Worm (Caenorhabditis elegans): ENCODE measurements around the gene thoc-2.

Gene thoc-2

ce11 chrIII:6353084-6353483 is 14.8 kb upstream of the thoc-2 start, which contains the start of gene akap-1:
TSS of gene akap-1 (plus strand) at chrIII:6353384.
- TF ChIP-seq ceh-8 (GFP tag; optimal IDR thresholded peaks at IDR 0.05) (no peak), ama-1 (optimal IDR thresholded peaks at IDR 0.05) (no peak), pax-3 (tag; optimal IDR thresholded peaks at IDR 0.05) (peak; percentile 2), nhr-76 (tag; optimal IDR thresholded peaks at IDR 0.05) (no peak)

ce11 chrIII:6355359-6355758 is 12.5 kb upstream of the thoc-2 start:
- TF ChIP-seq efl-1 (optimal IDR thresholded peaks at IDR 0.05), result no peak
- TF ChIP-seq efl-1 (GFP tag; optimal IDR thresholded peaks at IDR 0.05 in 1 of 2), result peak in 1 of 2 experiments; percentile 58
- TF ChIP-seq rnt-1 (tag; optimal IDR thresholded peaks at IDR 0.05), result peak; percentile 2
- peak; percentile 8 for TF ChIP-seq nhr-77 (tag; optimal IDR thresholded peaks at IDR 0.05)
- TF ChIP-seq lin-14 (GFP tag; optimal IDR thresholded peaks at IDR 0.05), result no peak
- TF ChIP-seq mep-1 (tag; optimal IDR thresholded peaks at IDR 0.05), result no peak
- TF ChIP-seq aly-2 (tag; optimal IDR thresholded peaks at IDR 0.05), result no peak
- TF ChIP-seq unc-86 (tag; optimal IDR thresholded peaks at IDR 0.05), result no peak
- TF ChIP-seq ces-1 (GFP tag; optimal IDR thresholded peaks at IDR 0.05), result no peak
- no peak for TF ChIP-seq hpl-2 (GFP tag; optimal IDR thresholded peaks at IDR 0.05)
- TF ChIP-seq mef-2 (tag; optimal IDR thresholded peaks at IDR 0.05), result no peak
- no peak for TF ChIP-seq sptf-1 (tag; optimal IDR thresholded peaks at IDR 0.05)
- no peak for TF ChIP-seq unc-130 (tag; optimal IDR thresholded peaks at IDR 0.05)

ce11 chrIII:6356007-6356406 is 11.8 kb upstream of the thoc-2 start:
- peak; percentile 2 for TF ChIP-seq blmp-1 (tag; optimal IDR thresholded peaks at IDR 0.05)
- no peak for TF ChIP-seq mef-2 (tag; optimal IDR thresholded peaks at IDR 0.05)
- no peak for TF ChIP-seq sup-37 (GFP tag; optimal IDR thresholded peaks at IDR 0.05)
- TF ChIP-seq swsn-7 (tag; optimal IDR thresholded peaks at IDR 0.05), result no peak
- TF ChIP-seq lin-14 (GFP tag; optimal IDR thresholded peaks at IDR 0.05), result peak; percentile 28
- peak; percentile 44 for TF ChIP-seq snu-23 (GFP tag; optimal IDR thresholded peaks at IDR 0.05)
- no peak for TF ChIP-seq elt-3 (tag; optimal IDR thresholded peaks at IDR 0.05)
- TF ChIP-seq pqm-1 (tag; optimal IDR thresholded peaks at IDR 0.05), result no peak
- TF ChIP-seq lin-35 (GFP tag; optimal IDR thresholded peaks at IDR 0.05), result peak in 1 of 2 experiments; percentile 54
- TF ChIP-seq efl-1 (optimal IDR thresholded peaks at IDR 0.05), result no peak
- peak in 1 of 2 experiments; percentile 88 for TF ChIP-seq efl-1 (GFP tag; optimal IDR thresholded peaks at IDR 0.05 in 1 of 2)
- TF ChIP-seq dpl-1 (GFP tag; optimal IDR thresholded peaks at IDR 0.05), result no peak
- TF ChIP-seq nhr-85 (tag), result peak; percentile 68
- peak; percentile 2 for TF ChIP-seq rnt-1 (tag; optimal IDR thresholded peaks at IDR 0.05)

- no peak for TF ChIP-seq Y116A8C.19 (tag; optimal IDR thresholded peaks at IDR 0.05; ENCODE audit: borderline replicate concordance)
- no peak for TF ChIP-seq mab-9 (GFP tag; IDR thresholded peaks at IDR 0.05)
- no peak for TF ChIP-seq lsy-2 (tag; optimal IDR thresholded peaks at IDR 0.05)
- TF ChIP-seq ztf-4 (tag; optimal IDR thresholded peaks at IDR 0.05), result no peak
- no peak for TF ChIP-seq alr-1 (tag; optimal IDR thresholded peaks at IDR 0.05; ENCODE audit: borderline replicate concordance)
- no peak for TF ChIP-seq nhr-76 (tag; optimal IDR thresholded peaks at IDR 0.05)
- TF ChIP-seq snu-23 (GFP tag; optimal IDR thresholded peaks at IDR 0.05), result no peak
- TF ChIP-seq F16B12.6 (tag; optimal IDR thresholded peaks at IDR 0.05), result no peak
Observed at ce11 chrIII:6356764-6357163, 11.1 kb upstream of the thoc-2 start.

- TF ChIP-seq ceh-88 (GFP tag; IDR thresholded peaks at IDR 0.05) (no peak), mdl-1 (tag; optimal IDR thresholded peaks at IDR 0.05) (no peak), lin-14 (GFP tag; optimal IDR thresholded peaks at IDR 0.05) (peak; percentile 53), efl-1 (optimal IDR thresholded peaks at IDR 0.05) (no peak), efl-1 (GFP tag; optimal IDR thresholded peaks at IDR 0.05 in 1 of 2) (peak in 1 of 2 experiments; percentile 6), pax-3 (tag; optimal IDR thresholded peaks at IDR 0.05) (no peak), elt-3 (tag; optimal IDR thresholded peaks at IDR 0.05) (peak in 2 of 6 experiments; percentile 15 to 17), mef-2 (tag; optimal IDR thresholded peaks at IDR 0.05) (no peak), blmp-1 (tag; optimal IDR thresholded peaks at IDR 0.05) (peak; percentile 94), grh-1 (GFP tag; IDR thresholded peaks at IDR 0.05) (no peak), snu-23 (GFP tag; optimal IDR thresholded peaks at IDR 0.05) (peak; percentile 30)
Observed at ce11 chrIII:6358704-6359103, 9.1 kb upstream of the thoc-2 start.
